Fruit fly (Drosophila melanogaster) whole organism, embryonic: ENCODE data around the gene raw.

Source experiments
- B-H1 ChIP-seq: fragments of 200-800 bp; sonication (Bioruptor generic); IDR thresholded peaks from 3 replicates; pipeline ENCODE4 v1.3.6; 2022; ENCODE audit warnings: missing biosample characterization, missing genetic modification characterization
- Blimp-1 ChIP-seq: fragments of 200-800 bp; sonication (Bioruptor generic); optimal IDR thresholded peaks from 3 replicates; lab custom pipeline; 2018; ENCODE audit warnings: missing biosample characterization, missing genetic modification characterization, mild to moderate bottlenecking, moderate library complexity, missing genetic modification reagents
- CG10147 ChIP-seq: fragments of 200-800 bp; sonication (Bioruptor generic); optimal IDR thresholded peaks from 2 replicates; lab custom pipeline; 2019; ENCODE audit warnings: missing biosample characterization, mild to moderate bottlenecking, missing genetic modification characterization, moderate library complexity
- CG10274 ChIP-seq: fragments of 200-800 bp; sonication (Bioruptor generic); optimal IDR thresholded peaks from 3 replicates; lab custom pipeline; 2017; ENCODE audit warnings: missing biosample characterization, mild to moderate bottlenecking, missing genetic modification characterization
- CG11247 ChIP-seq: fragments of 200-800 bp; sonication (Bioruptor generic); IDR thresholded peaks from 2 replicates; pipeline ENCODE4 v1.3.6; 2022; ENCODE audit warnings: missing biosample characterization, missing genetic modification characterization
- CG12942 ChIP-seq: fragments of 200-800 bp; sonication (Bioruptor generic); optimal IDR thresholded peaks from 3 replicates; lab custom pipeline; 2016; ENCODE audit warnings: missing biosample characterization, missing genetic modification characterization
- CG14710 ChIP-seq: fragments of 200-800 bp; sonication (Bioruptor generic); optimal IDR thresholded peaks from 3 replicates; lab custom pipeline; 2019; ENCODE audit warnings: missing biosample characterization, mild to moderate bottlenecking, missing genetic modification characterization, moderate library complexity
- CG15696 ChIP-seq: fragments of 200-800 bp; sonication (Bioruptor generic); optimal IDR thresholded peaks from 2 replicates; lab custom pipeline; 2019; ENCODE audit warnings: missing biosample characterization, mild to moderate bottlenecking, missing genetic modification characterization, moderate library complexity
- CG1602 ChIP-seq: fragments of 200-800 bp; sonication (Bioruptor generic); optimal IDR thresholded peaks from 3 replicates; lab custom pipeline; 2016; ENCODE audit warnings: missing biosample characterization, missing genetic modification characterization
- CG17912 ChIP-seq: fragments of 200-800 bp; sonication (Bioruptor generic); optimal IDR thresholded peaks from 2 replicates; lab custom pipeline; 2018; ENCODE audit warnings: missing biosample characterization, mild to moderate bottlenecking, missing genetic modification characterization
- CG18262 ChIP-seq: fragments of 200-800 bp; optimal IDR thresholded peaks from 3 replicates; lab custom pipeline; 2019; ENCODE audit warnings: missing biosample characterization, mild to moderate bottlenecking, missing genetic modification characterization, moderate library complexity
- CG18476 ChIP-seq: fragments of 200-800 bp; sonication (Bioruptor generic); optimal IDR thresholded peaks from 2 replicates; lab custom pipeline; 2016; ENCODE audit warnings: missing biosample characterization, mild to moderate bottlenecking, missing genetic modification characterization
- CG18764 ChIP-seq: fragments of 200-800 bp; sonication (Bioruptor generic); optimal IDR thresholded peaks from 3 replicates; lab custom pipeline; 2016; ENCODE audit warnings: missing biosample characterization, missing genetic modification characterization
- CG2199 ChIP-seq: fragments of 200-800 bp; sonication (Bioruptor generic); IDR thresholded peaks from 3 replicates; pipeline ENCODE4 v1.3.6; 2022; ENCODE audit warnings: missing biosample characterization, missing genetic modification characterization
- CG2678 ChIP-seq: fragments of 200-800 bp; sonication (Bioruptor generic); optimal IDR thresholded peaks from 3 replicates; lab custom pipeline; 2019; ENCODE audit warnings: missing biosample characterization, mild to moderate bottlenecking, missing genetic modification characterization, moderate library complexity
- CG31365 ChIP-seq: fragments of 200-800 bp; sonication (Bioruptor generic); optimal IDR thresholded peaks from 2 replicates; lab custom pipeline; 2018; ENCODE audit warnings: missing biosample characterization, mild to moderate bottlenecking, missing genetic modification characterization
- CG32772 ChIP-seq: fragments of 200-800 bp; sonication (Bioruptor generic); IDR thresholded peaks from 2 replicates; pipeline ENCODE4 v1.3.6; 2022; ENCODE audit warnings: missing biosample characterization, missing genetic modification characterization
- CG33557 ChIP-seq: fragments of 200-800 bp; sonication (Bioruptor generic); optimal IDR thresholded peaks from 2 replicates; lab custom pipeline; 2019; ENCODE audit warnings: missing biosample characterization, mild to moderate bottlenecking, missing genetic modification characterization, moderate library complexity
- CG4730 ChIP-seq: fragments of 200-800 bp; sonication (Bioruptor generic); IDR thresholded peaks from 2 replicates; pipeline ENCODE4 v1.3.6; 2022; ENCODE audit warnings: missing biosample characterization, missing genetic modification characterization
- CG6813 ChIP-seq: fragments of 200-800 bp; sonication (Bioruptor generic); optimal IDR thresholded peaks from 2 replicates; lab custom pipeline; 2017; ENCODE audit warnings: missing biosample characterization, missing genetic modification characterization, mild to moderate bottlenecking, moderate library complexity, missing genetic modification reagents
- CG8478 ChIP-seq: fragments of >200 bp; optimal IDR thresholded peaks from 2 replicates; lab custom pipeline; 2018
- CG8924 ChIP-seq: fragments of 200-800 bp; optimal IDR thresholded peaks from 3 replicates; lab custom pipeline; 2019; ENCODE audit warnings: missing biosample characterization, mild to moderate bottlenecking, missing genetic modification characterization, moderate library complexity
- CG8944 ChIP-seq: fragments of 200-800 bp; sonication (Bioruptor generic); optimal IDR thresholded peaks from 3 replicates; lab custom pipeline; 2016; ENCODE audit warnings: missing biosample characterization, missing genetic modification characterization
- CG9817 ChIP-seq: fragments of 200-800 bp; sonication (Bioruptor generic); optimal IDR thresholded peaks from 2 replicates; lab custom pipeline; 2018; ENCODE audit warnings: missing biosample characterization, mild to moderate bottlenecking, missing genetic modification characterization, moderate library complexity
- CG9876 ChIP-seq: fragments of 200-800 bp; sonication (Bioruptor generic); optimal IDR thresholded peaks from 2 replicates; lab custom pipeline; 2016; ENCODE audit warnings: missing biosample characterization, missing genetic modification characterization
- Deaf1 ChIP-seq: fragments of 200-800 bp; optimal IDR thresholded peaks from 3 replicates; lab custom pipeline; 2019; ENCODE audit warnings: missing biosample characterization, mild to moderate bottlenecking, missing genetic modification characterization, moderate library complexity
- Dp ChIP-seq: fragments of 200-800 bp; sonication (Bioruptor generic); optimal IDR thresholded peaks from 2 replicates; lab custom pipeline; 2018; ENCODE audit warnings: missing biosample characterization, mild to moderate bottlenecking, missing genetic modification characterization, moderate library complexity
- Mrtf ChIP-seq: fragments of 200-800 bp; sonication (Bioruptor generic); IDR thresholded peaks from 3 replicates; pipeline ENCODE4 v1.3.6; 2022; ENCODE audit warnings: missing biosample characterization, missing genetic modification characterization
- Neu2 ChIP-seq: fragments of 200-800 bp; sonication (Bioruptor generic); optimal IDR thresholded peaks from 3 replicates; lab custom pipeline; 2016; ENCODE audit warnings: missing biosample characterization, missing genetic modification characterization, borderline replicate concordance
- Oli ChIP-seq: fragments of 200-800 bp; sonication (Bioruptor generic); optimal IDR thresholded peaks from 2 replicates; lab custom pipeline; 2018; ENCODE audit warnings: missing biosample characterization, mild to moderate bottlenecking, missing genetic modification characterization, moderate library complexity
- Rx ChIP-seq: fragments of 200-800 bp; sonication (Bioruptor generic); IDR thresholded peaks from 2 replicates; pipeline ENCODE4 v1.3.6; 2022; ENCODE audit warnings: missing biosample characterization, missing genetic modification characterization
- Sry-β ChIP-seq: fragments of 200-800 bp; sonication (Bioruptor generic); optimal IDR thresholded peaks from 2 replicates; lab custom pipeline; 2018; ENCODE audit warnings: missing biosample characterization, mild to moderate bottlenecking, missing genetic modification characterization, moderate library complexity
- Usf ChIP-seq: fragments of 200-800 bp; sonication (Bioruptor generic); optimal IDR thresholded peaks from 2 replicates; lab custom pipeline; 2017; ENCODE audit warnings: missing genotype, missing biosample characterization, missing genetic modification characterization
- amos ChIP-seq: fragments of 200-800 bp; sonication (Bioruptor generic); IDR thresholded peaks from 2 replicates; pipeline ENCODE4 v1.3.6; 2022; ENCODE audit warnings: missing biosample characterization, missing genetic modification characterization; ENCODE audit not compliant: partially characterized antibody
- aop ChIP-seq: fragments of 200-800 bp; sonication (Bioruptor generic); IDR thresholded peaks from 2 replicates; pipeline ENCODE4 v1.3.6; 2022; ENCODE audit warnings: missing biosample characterization, missing genetic modification characterization
- ara ChIP-seq: fragments of 200-800 bp; sonication (Bioruptor generic); IDR thresholded peaks from 2 replicates; pipeline ENCODE4 v1.3.6; 2022; ENCODE audit warnings: missing biosample characterization, missing genetic modification characterization
- ash1 ChIP-seq: fragments of 200-800 bp; sonication (Bioruptor generic); optimal IDR thresholded peaks from 2 replicates; lab custom pipeline; 2018; ENCODE audit warnings: missing biosample characterization, mild to moderate bottlenecking, missing genetic modification characterization
- cad ChIP-seq: fragments of >200 bp; optimal IDR thresholded peaks from 2 replicates; lab custom pipeline; 2017; ENCODE audit warnings: missing biosample characterization, missing genetic modification characterization
- dati ChIP-seq: fragments of 200-800 bp; sonication (Bioruptor generic); IDR thresholded peaks from 2 replicates; pipeline ENCODE4 v1.3.6; 2022; ENCODE audit warnings: missing biosample characterization, missing genetic modification characterization
- fd3F ChIP-seq: fragments of 200-800 bp; sonication (Bioruptor generic); optimal IDR thresholded peaks from 2 replicates; lab custom pipeline; 2018; ENCODE audit warnings: missing biosample characterization, mild to moderate bottlenecking, missing genetic modification characterization, moderate library complexity
- gt ChIP-seq: fragments of 200-800 bp; sonication (Bioruptor generic); IDR thresholded peaks from 2 replicates; pipeline ENCODE4 v1.3.6; 2022; ENCODE audit warnings: missing biosample characterization, missing genetic modification characterization
- jumu ChIP-seq: fragments of 200-800 bp; sonication (Bioruptor generic); optimal IDR thresholded peaks from 3 replicates; lab custom pipeline; 2016; ENCODE audit warnings: missing biosample characterization, missing genetic modification characterization
- kah ChIP-seq: fragments of 200-800 bp; sonication (Bioruptor generic); optimal IDR thresholded peaks from 2 replicates; lab custom pipeline; 2018; ENCODE audit warnings: missing biosample characterization, mild to moderate bottlenecking, missing genetic modification characterization
- lmd ChIP-seq: fragments of 200-800 bp; sonication (Bioruptor generic); IDR thresholded peaks from 2 replicates; pipeline ENCODE4 v1.3.6; 2022; ENCODE audit warnings: missing biosample characterization, missing genetic modification characterization
- ro ChIP-seq: fragments of 200-800 bp; sonication (Bioruptor generic); IDR thresholded peaks from 2 replicates; pipeline ENCODE4 v1.3.6; 2022; ENCODE audit warnings: missing biosample characterization, missing genetic modification characterization
- salm ChIP-seq: fragments of 200-800 bp; sonication (Bioruptor generic); optimal IDR thresholded peaks from 2 replicates; lab custom pipeline; 2018; ENCODE audit warnings: missing biosample characterization, mild to moderate bottlenecking, missing genetic modification characterization
- sens ChIP-seq: fragments of 200-800 bp; sonication (Bioruptor generic); peaks from one replicate; lab custom pipeline; 2016; ENCODE audit warnings: missing biosample characterization, missing genetic modification characterization
- stc ChIP-seq: fragments of 200-800 bp; sonication (Bioruptor generic); IDR thresholded peaks from 2 replicates; pipeline ENCODE4 v1.3.6; 2022; ENCODE audit warnings: missing biosample characterization, missing genetic modification characterization
- tio ChIP-seq: fragments of 200-800 bp; sonication (Bioruptor generic); optimal IDR thresholded peaks from 2 replicates; lab custom pipeline; 2017; ENCODE audit warnings: missing biosample characterization, missing genetic modification characterization, inconsistent platforms
- wek ChIP-seq: fragments of 200-800 bp; sonication (Bioruptor generic); optimal IDR thresholded peaks from 3 replicates; lab custom pipeline; 2018; ENCODE audit warnings: missing biosample characterization, mild to moderate bottlenecking, missing genetic modification characterization, moderate library complexity
- zen ChIP-seq: fragments of 200-800 bp; sonication (Bioruptor generic); optimal IDR thresholded peaks from 3 replicates; lab custom pipeline; 2018; ENCODE audit warnings: missing biosample characterization, mild to moderate bottlenecking, missing genetic modification characterization, moderate library complexity
- zfh2 ChIP-seq: fragments of 200-800 bp; sonication (Bioruptor generic); optimal IDR thresholded peaks from 2 replicates; lab custom pipeline; 2016; ENCODE audit warnings: missing biosample characterization, missing genetic modification characterization

raw gene

DNA sequence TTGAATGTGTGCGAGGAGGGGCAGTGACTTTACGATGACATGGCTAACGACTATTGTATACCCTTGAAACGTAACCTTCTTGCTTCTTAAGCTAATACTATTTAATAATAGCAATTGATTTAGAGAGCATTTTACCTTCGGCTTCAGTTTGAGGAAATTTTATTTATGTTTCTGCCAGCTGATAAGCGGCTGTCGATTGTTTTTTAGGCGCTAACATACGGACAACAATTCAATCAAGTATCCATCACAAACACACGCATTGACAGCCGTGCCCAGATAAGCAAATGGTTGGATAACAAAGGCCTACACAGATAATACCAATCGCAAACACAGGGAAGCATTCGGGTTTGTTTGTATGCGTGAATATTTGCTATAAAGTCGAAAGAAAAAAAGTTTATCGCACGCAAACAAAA is 2.2 kb downstream of the raw start (continued):
- TF ChIP-seq Mrtf (GFP tag; lab: Robert Waterston, UW) (no peak), CG32772 (GFP tag; lab: Robert Waterston, UW) (0 out of 2 replicates have a peak, but pooled peaks have one; percentile 25), Sry-β (GFP tag; lab: Kevin White, UChicago) (no peak), CG8924 (peak; percentile 49), CG8944 (no peak), CG18476 (GFP tag; lab: Kevin White, UChicago) (no peak), CG18764 (GFP tag; lab: Kevin White, UChicago) (no peak), Neu2 (no peak), CG1602 (no peak), Usf (no peak), CG2199 (GFP tag; lab: Robert Waterston, UW) (no peak), Dp (GFP tag; lab: Kevin White, UChicago) (no peak), CG9876 (GFP tag; lab: Kevin White, UChicago) (no peak), CG9817 (tag; lab: Kevin White, UChicago) (peak; percentile 39), wek (GFP tag; lab: Kevin White, UChicago) (no peak), zfh2 (GFP tag; lab: Kevin White, UChicago) (peak; percentile 44), jumu (GFP tag; lab: Kevin White, UChicago) (no peak), dati (GFP tag; lab: Robert Waterston, UW) (no peak), Blimp-1 (GFP tag; lab: Kevin White, UChicago) (peak; percentile 36), CG31365 (peak; percentile 4), CG15696 (no peak), Rx (GFP tag; lab: Robert Waterston, UW) (no peak), CG14710 (tag; lab: Kevin White, UChicago) (no peak), CG6813 (GFP tag; lab: Kevin White, UChicago) (peak; percentile 15), zen (tag; lab: Kevin White, UChicago) (no peak), CG10274 (GFP tag; lab: Kevin White, UChicago) (peak; percentile 5), kah (no peak), Deaf1 (tag; lab: Kevin White, UChicago) (no peak), aop (GFP tag; lab: Robert Waterston, UW) (no peak), CG12942 (GFP tag; lab: Kevin White, UChicago) (no peak), B-H1 (GFP tag; lab: Robert Waterston, UW) (peak; percentile 12; the same call in 1 of the 3 replicates), ara (GFP tag; lab: Robert Waterston, UW) (peak; percentile 66), sens (peak; percentile 69), salm (peak; percentile 36), cad (no peak), CG17912 (GFP tag; lab: Kevin White, UChicago) (no peak), CG8478 (lab: Kevin White, UChicago) (no peak), CG4730 (GFP tag; lab: Robert Waterston, UW) (0 out of 2 replicates have a peak, but pooled peaks have one; percentile 33), Oli (tag; lab: Kevin White, UChicago) (peak; percentile 20), lmd (GFP tag; lab: Robert Waterston, UW) (no peak; the same call in none of the 2 replicates), stc (peak; percentile 44; the same call in 1 of the 2 replicates), CG11247 (GFP tag; lab: Robert Waterston, UW) (no peak), CG2678 (peak; percentile 68), CG10147 (GFP tag; lab: Kevin White, UChicago) (peak; percentile 25), amos (GFP tag; lab: Robert Waterston, UW) (no peak), CG18262 (tag; lab: Kevin White, UChicago) (peak; percentile 25), ash1 (no peak), fd3F (no peak), ro (no peak), tio (GFP tag; lab: Kevin White, UChicago) (no peak), CG33557 (GFP tag; lab: Kevin White, UChicago) (no peak), gt (GFP tag; lab: Robert Waterston, UW) (no peak)
